Fruit fly (Drosophila melanogaster): ENCODE measurements around the gene Elo68beta.

Gene Elo68beta

dm6 chr3L:11119901-11120418 is 18.5 kb upstream of the Elo68beta start (continued):
- TF ChIP-seq cwo (GFP tag; optimal IDR thresholded peaks at IDR 0.05) (no peak), lov (optimal IDR thresholded peaks at IDR 0.05) (no peak), lov (GFP tag; IDR thresholded peaks at IDR 0.05) (no peak), CG12236 (GFP tag; optimal IDR thresholded peaks at IDR 0.05) (no peak), Atf-2 (GFP tag; optimal IDR thresholded peaks at IDR 0.05) (no peak), ato (GFP tag; IDR thresholded peaks at IDR 0.05; ENCODE audit: partially characterized antibody) (no peak), her (GFP tag; optimal IDR thresholded peaks at IDR 0.05) (no peak), MESR4 (GFP tag; optimal IDR thresholded peaks at IDR 0.05) (no peak), CTCF (GFP tag; optimal IDR thresholded peaks at IDR 0.05) (no peak), Hr51 (GFP tag; optimal IDR thresholded peaks at IDR 0.05) (peak in 1 of 2 experiments; percentile 29), disco-r (GFP tag; optimal IDR thresholded peaks at IDR 0.05) (no peak), CG33557 (GFP tag; optimal IDR thresholded peaks at IDR 0.05) (no peak), gro (GFP tag; optimal IDR thresholded peaks at IDR 0.05) (no peak), dimm (GFP tag; IDR thresholded peaks at IDR 0.05) (no peak), unc-4 (GFP tag; IDR thresholded peaks at IDR 0.05; ENCODE audit: partially characterized antibody) (no peak), eyg (GFP tag; optimal IDR thresholded peaks at IDR 0.05) (no peak), CG13123 (GFP tag; optimal IDR thresholded peaks at IDR 0.05) (no peak), CG12659 (GFP tag; optimal IDR thresholded peaks at IDR 0.05) (no peak), ken (GFP tag; IDR thresholded peaks at IDR 0.05) (no peak), Dbx (GFP tag; IDR thresholded peaks at IDR 0.05) (0 out of 3 replicates have a peak, but pooled peaks have one; percentile 17), Camta (GFP tag; optimal IDR thresholded peaks at IDR 0.05) (no peak), Blimp-1 (GFP tag; optimal IDR thresholded peaks at IDR 0.05) (no peak), gcm (GFP tag; optimal IDR thresholded peaks at IDR 0.05) (peak; percentile 45), CG11085 (GFP tag; IDR thresholded peaks at IDR 0.05) (no peak), corto (GFP tag; optimal IDR thresholded peaks at IDR 0.05) (peak; percentile 63), Sry-β (GFP tag; optimal IDR thresholded peaks at IDR 0.05) (no peak), CG10654 (GFP tag; optimal IDR thresholded peaks at IDR 0.05) (no peak), hkb (optimal IDR thresholded peaks at IDR 0.05) (no peak), hkb (GFP tag; IDR thresholded peaks at IDR 0.05) (0 out of 2 replicates have a peak, but pooled peaks have one; percentile 13), CG10543 (GFP tag; optimal IDR thresholded peaks at IDR 0.05) (peak; percentile 94), Spps (tag; optimal IDR thresholded peaks at IDR 0.05) (no peak), ranshi (GFP tag; IDR thresholded peaks at IDR 0.05) (no peak), knrl (GFP tag; IDR thresholded peaks at IDR 0.05; ENCODE audit: partially characterized antibody) (no peak), CG6765 (GFP tag; optimal IDR thresholded peaks at IDR 0.05) (peak; percentile 49), hbn (GFP tag; IDR thresholded peaks at IDR 0.05; ENCODE audit: partially characterized antibody) (no peak), otp (GFP tag; IDR thresholded peaks at IDR 0.05) (no peak), CG1529 (GFP tag; optimal IDR thresholded peaks at IDR 0.05) (peak; percentile 30), CG4707 (GFP tag; optimal IDR thresholded peaks at IDR 0.05) (peak; percentile 3), CG16813 (GFP tag; IDR thresholded peaks at IDR 0.05; ENCODE audit: partially characterized antibody) (no peak), CG8359 (GFP tag; optimal IDR thresholded peaks at IDR 0.05; ENCODE audit: borderline replicate concordance) (no peak), Fer1 (GFP tag; optimal IDR thresholded peaks at IDR 0.05) (peak; percentile 80), ERR (GFP tag; optimal IDR thresholded peaks at IDR 0.05) (no peak), CrebB (tag; optimal IDR thresholded peaks at IDR 0.05) (peak; percentile 47), hb (GFP tag; IDR thresholded peaks at IDR 0.05; ENCODE audit: partially characterized antibody) (no peak), CG7987 (GFP tag; optimal IDR thresholded peaks at IDR 0.05) (peak; percentile 22), CG6813 (GFP tag; optimal IDR thresholded peaks at IDR 0.05) (peak; percentile 71), E2f2 (GFP tag; IDR thresholded peaks at IDR 0.05) (peak; percentile 17; the same call in 1 of the 2 replicates), wor (GFP tag; IDR thresholded peaks at IDR 0.05) (no peak), HLHmδ (GFP tag; optimal IDR thresholded peaks at IDR 0.05) (no peak), CG4328 (GFP tag; optimal IDR thresholded peaks at IDR 0.05) (peak; percentile 79)
